Worm (Caenorhabditis elegans): ENCODE results near the gene R10E11.5.

The R10E11.5 gene

ce11 chrIII:9789607-9790073, at the start of gene R10E11.5:
Gene R10E11.5 (minus strand): TSS chrIII:9789657.
- TF ChIP-seq hnd-1 (tag; optimal IDR thresholded peaks at IDR 0.05) (no peak), pes-1 (GFP tag; IDR thresholded peaks at IDR 0.05) (no peak), sea-1 (GFP tag; conservative IDR thresholded peaks at IDR 0.05) (no peak), aly-1 (tag; optimal IDR thresholded peaks at IDR 0.05) (no peak), F13C5.2 (tag; optimal IDR thresholded peaks at IDR 0.05) (no peak), tra-4 (tag; optimal IDR thresholded peaks at IDR 0.05) (no peak), hmbx-1 (tag; optimal IDR thresholded peaks at IDR 0.05) (no peak), B0310.2 (tag; optimal IDR thresholded peaks at IDR 0.05) (no peak), ets-7 (tag; optimal IDR thresholded peaks at IDR 0.05) (no peak), ceh-13 (GFP tag; optimal IDR thresholded peaks at IDR 0.05) (no peak)

ce11 chrIII:9834888-9835287, 45.4 kb upstream of the R10E11.5 start, which contains the start of gene K11H3.8:
Gene K11H3.8 (plus strand): TSS chrIII:9835188.
- TF ChIP-seq tbx-11 (GFP tag; IDR thresholded peaks at IDR 0.05) (no peak), hmg-4 (GFP tag; optimal IDR thresholded peaks at IDR 0.05) (no peak), flt-1 (GFP tag; IDR thresholded peaks at IDR 0.05) (no peak), tbx-37 (GFP tag; conservative IDR thresholded peaks at IDR 0.05) (no peak), ets-7 (tag; optimal IDR thresholded peaks at IDR 0.05) (no peak), hnd-1 (tag; optimal IDR thresholded peaks at IDR 0.05) (no peak), tra-4 (tag; optimal IDR thresholded peaks at IDR 0.05) (no peak), ama-1 (optimal IDR thresholded peaks at IDR 0.05) (no peak), F13C5.2 (tag; optimal IDR thresholded peaks at IDR 0.05) (no peak), scrt-1 (GFP tag; IDR thresholded peaks at IDR 0.05) (no peak), ceh-36 (tag; optimal IDR thresholded peaks at IDR 0.05) (no peak), pes-1 (GFP tag; IDR thresholded peaks at IDR 0.05) (no peak), hmbx-1 (tag; optimal IDR thresholded peaks at IDR 0.05) (no peak)

- no peak for TF ChIP-seq hnd-1 (tag; optimal IDR thresholded peaks at IDR 0.05)
- no peak for TF ChIP-seq ets-7 (tag; optimal IDR thresholded peaks at IDR 0.05)
- TF ChIP-seq ama-1 (optimal IDR thresholded peaks at IDR 0.05): no peak
- no peak for TF ChIP-seq ceh-13 (GFP tag; optimal IDR thresholded peaks at IDR 0.05)
- TF ChIP-seq sea-1 (GFP tag; conservative IDR thresholded peaks at IDR 0.05): no peak
- TF ChIP-seq tra-4 (tag; optimal IDR thresholded peaks at IDR 0.05): no peak
- TF ChIP-seq ceh-36 (tag; optimal IDR thresholded peaks at IDR 0.05): no peak
- TF ChIP-seq scrt-1 (GFP tag; IDR thresholded peaks at IDR 0.05): no peak
- no peak for TF ChIP-seq tbx-11 (GFP tag; IDR thresholded peaks at IDR 0.05)
- TF ChIP-seq pes-1 (GFP tag; IDR thresholded peaks at IDR 0.05): no peak
- TF ChIP-seq hmg-4 (GFP tag; optimal IDR thresholded peaks at IDR 0.05): no peak
- TF ChIP-seq flt-1 (GFP tag; IDR thresholded peaks at IDR 0.05): no peak
- no peak for TF ChIP-seq tbx-37 (GFP tag; conservative IDR thresholded peaks at IDR 0.05)
- TF ChIP-seq aly-1 (tag; optimal IDR thresholded peaks at IDR 0.05): no peak
- no peak for TF ChIP-seq B0310.2 (tag; optimal IDR thresholded peaks at IDR 0.05)
- no peak for TF ChIP-seq hmbx-1 (tag; optimal IDR thresholded peaks at IDR 0.05)
- no peak for TF ChIP-seq F13C5.2 (tag; optimal IDR thresholded peaks at IDR 0.05)
Observed at ce11 chrIII:9832569-9832968, 43.1 kb upstream of the R10E11.5 start.

DNA sequence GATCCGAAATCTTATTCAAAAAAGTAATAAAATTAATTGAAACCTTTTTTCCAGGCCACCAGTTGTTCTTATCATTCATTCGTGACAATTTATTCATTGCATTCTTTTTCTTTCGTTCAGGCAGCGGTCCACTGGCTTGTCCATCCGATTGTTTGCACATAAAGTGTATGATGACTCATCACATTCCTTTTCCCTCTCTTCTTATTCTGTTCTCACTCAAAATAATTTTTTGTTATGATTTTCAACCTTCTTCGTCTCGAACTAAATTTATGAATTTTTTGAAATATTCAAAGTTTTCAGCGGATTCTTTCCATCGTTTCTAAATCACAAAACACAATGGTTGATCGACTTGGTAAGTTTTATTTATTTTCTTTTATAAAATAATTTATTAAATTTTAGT, 41.0 kb upstream of the R10E11.5 start, which contains the start of gene ZK632.12:
TSS of gene ZK632.12 (plus strand) at position 301 of the 400 bp plus-strand sequence.
- TF ChIP-seq hmbx-1 (tag; optimal IDR thresholded peaks at IDR 0.05) (no peak), scrt-1 (GFP tag; IDR thresholded peaks at IDR 0.05) (no peak), tra-4 (tag; optimal IDR thresholded peaks at IDR 0.05) (no peak), tbx-37 (GFP tag; conservative IDR thresholded peaks at IDR 0.05) (no peak), ceh-13 (GFP tag; optimal IDR thresholded peaks at IDR 0.05) (no peak), pes-1 (GFP tag; IDR thresholded peaks at IDR 0.05) (no peak), tbx-11 (GFP tag; IDR thresholded peaks at IDR 0.05) (no peak), ets-7 (tag; optimal IDR thresholded peaks at IDR 0.05) (no peak), aly-1 (tag; optimal IDR thresholded peaks at IDR 0.05) (no peak), sea-1 (GFP tag; conservative IDR thresholded peaks at IDR 0.05) (no peak), B0310.2 (tag; optimal IDR thresholded peaks at IDR 0.05) (no peak), flt-1 (GFP tag; IDR thresholded peaks at IDR 0.05) (no peak), hnd-1 (tag; optimal IDR thresholded peaks at IDR 0.05) (no peak), ama-1 (optimal IDR thresholded peaks at IDR 0.05) (no peak), F13C5.2 (tag; optimal IDR thresholded peaks at IDR 0.05) (no peak)

- TF ChIP-seq ceh-13 (GFP tag; optimal IDR thresholded peaks at IDR 0.05) (no peak), F13C5.2 (tag; optimal IDR thresholded peaks at IDR 0.05) (no peak), tbx-11 (GFP tag; IDR thresholded peaks at IDR 0.05) (no peak), hnd-1 (tag; optimal IDR thresholded peaks at IDR 0.05) (no peak), ama-1 (optimal IDR thresholded peaks at IDR 0.05) (no peak), scrt-1 (GFP tag; IDR thresholded peaks at IDR 0.05) (no peak), ets-7 (tag; optimal IDR thresholded peaks at IDR 0.05) (no peak)
Observed at ce11 chrIII:9827163-9827951, 37.9 kb upstream of the R10E11.5 start, which contains the start of the genes ZK632.10 and ZK632.11. Gene ZK632.10 (minus strand): TSS chrIII:9827722. Gene ZK632.11 (plus strand): TSS chrIII:9827915.

DNA sequence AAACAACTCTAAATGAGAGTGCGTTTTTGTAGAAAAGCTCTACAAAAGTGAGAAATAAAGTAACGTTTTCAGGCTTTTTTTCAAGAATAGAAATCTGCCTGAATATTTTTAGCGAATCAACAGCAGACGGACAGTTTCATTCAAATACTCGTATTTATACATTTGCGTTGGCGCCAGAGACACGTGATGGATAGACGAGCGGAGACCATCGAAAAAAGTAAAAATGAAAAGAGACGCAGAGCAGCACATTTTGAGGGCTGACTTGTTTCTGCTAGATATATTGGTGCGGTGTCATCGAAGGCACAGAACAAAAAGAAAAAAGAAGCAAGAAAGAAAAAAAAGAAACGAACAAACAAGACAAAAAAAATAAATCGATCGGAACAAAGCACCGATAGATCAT, 36.5 kb upstream of the R10E11.5 start:
- no peak for TF ChIP-seq F13C5.2 (tag; optimal IDR thresholded peaks at IDR 0.05)
- no peak for TF ChIP-seq sea-1 (GFP tag; conservative IDR thresholded peaks at IDR 0.05)
- TF ChIP-seq ama-1 (optimal IDR thresholded peaks at IDR 0.05): no peak
- no peak for TF ChIP-seq hnd-1 (tag; optimal IDR thresholded peaks at IDR 0.05)
- TF ChIP-seq tbx-37 (GFP tag; conservative IDR thresholded peaks at IDR 0.05): no peak
- TF ChIP-seq aly-1 (tag; optimal IDR thresholded peaks at IDR 0.05): no peak
- TF ChIP-seq tbx-11 (GFP tag; IDR thresholded peaks at IDR 0.05): no peak
- no peak for TF ChIP-seq tra-4 (tag; optimal IDR thresholded peaks at IDR 0.05)
- TF ChIP-seq ceh-13 (GFP tag; optimal IDR thresholded peaks at IDR 0.05): no peak
- no peak for TF ChIP-seq hmbx-1 (tag; optimal IDR thresholded peaks at IDR 0.05)
- TF ChIP-seq hmg-4 (GFP tag; optimal IDR thresholded peaks at IDR 0.05): no peak
- TF ChIP-seq B0310.2 (tag; optimal IDR thresholded peaks at IDR 0.05): no peak

Measured in whole organism, early embryonic.